Fruit fly (Drosophila melanogaster): ENCODE measurements around the gene CG6833.

DNA sequence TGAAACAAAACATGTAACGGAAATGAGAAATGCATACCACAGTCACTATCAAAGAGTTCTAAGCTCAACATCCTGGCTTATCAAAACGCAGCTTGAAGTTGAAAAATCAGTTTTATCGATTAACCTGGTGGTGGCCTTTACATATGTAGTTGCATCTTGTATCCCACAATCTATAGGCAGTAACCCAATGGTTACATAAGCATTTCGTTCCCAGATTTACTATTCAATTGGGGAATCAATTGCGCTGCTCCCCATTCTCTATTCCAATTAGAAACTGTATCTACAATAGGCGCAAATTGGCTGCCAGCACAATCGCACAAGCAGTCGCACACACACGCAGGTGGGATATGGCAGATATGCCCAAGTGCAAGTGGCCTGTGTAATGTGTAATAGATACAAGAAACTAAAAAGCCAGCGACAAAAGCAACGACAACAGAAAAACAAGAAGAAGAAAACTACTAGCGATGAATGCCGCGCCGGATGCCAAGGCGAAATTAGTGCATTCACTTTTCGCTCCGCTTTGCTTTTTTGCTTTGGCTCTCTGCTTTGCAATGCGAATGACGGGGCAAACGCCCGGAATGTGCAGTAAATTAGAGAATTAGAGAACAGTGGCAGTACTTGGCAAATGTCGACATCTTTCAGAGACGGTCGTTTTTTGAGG, 45.2 kb upstream of the CG6833 start:
- TF ChIP-seq Myc (optimal IDR thresholded peaks at IDR 0.05) (no peak), CG9705 (GFP tag; optimal IDR thresholded peaks at IDR 0.05) (no peak), tai (GFP tag; optimal IDR thresholded peaks at IDR 0.05) (no peak), br (GFP tag; optimal IDR thresholded peaks at IDR 0.05) (no peak), Mio (GFP tag; optimal IDR thresholded peaks at IDR 0.05) (no peak), lola (GFP tag; optimal IDR thresholded peaks at IDR 0.05) (no peak), Hnf4 (GFP tag; optimal IDR thresholded peaks at IDR 0.05) (no peak), fru (GFP tag; optimal IDR thresholded peaks at IDR 0.05) (no peak), psq (GFP tag; optimal IDR thresholded peaks at IDR 0.05) (no peak), sage (GFP tag; optimal IDR thresholded peaks at IDR 0.05) (no peak), sv (GFP tag; optimal IDR thresholded peaks at IDR 0.05) (no peak), h (GFP tag; optimal IDR thresholded peaks at IDR 0.05) (no peak)

Measured in whole organism, wandering third instar larva.